Fruit fly (Drosophila melanogaster) whole organism, prepupa: ENCODE data around the gene E23.
A peak's percentile ranks its signal among the peaks of the same experiment; 100 is the strongest.

Source experiments
- CG10631 ChIP-seq: fragments of 200-800 bp; sonication (Bioruptor generic); optimal IDR thresholded peaks from 2 replicates; lab custom pipeline; 2016; ENCODE audit warnings: missing biosample characterization, missing genetic modification characterization
- CG1621 ChIP-seq: fragments of 200-800 bp; sonication (Bioruptor generic); optimal IDR thresholded peaks from 3 replicates; lab custom pipeline; 2018; ENCODE audit warnings: missing biosample characterization, mild to moderate bottlenecking, missing genetic modification characterization
- CG31627 ChIP-seq: fragments of 200-800 bp; sonication (Bioruptor generic); optimal IDR thresholded peaks from 3 replicates; lab custom pipeline; 2016; ENCODE audit warnings: missing biosample characterization, missing genetic modification characterization
- CG4318 ChIP-seq: fragments of 200-800 bp; sonication (Bioruptor generic); optimal IDR thresholded peaks from 3 replicates; lab custom pipeline; 2017; ENCODE audit warnings: missing biosample characterization, mild to moderate bottlenecking, missing genetic modification characterization
- CG6163 ChIP-seq: fragments of 200-800 bp; sonication (Bioruptor generic); IDR thresholded peaks from 3 replicates; pipeline ENCODE4 v1.3.6; 2022; ENCODE audit warnings: missing biosample characterization, missing genetic modification characterization
- CG6792 ChIP-seq: fragments of 200-800 bp; sonication (Bioruptor generic); optimal IDR thresholded peaks from 3 replicates; lab custom pipeline; 2016; ENCODE audit warnings: missing biosample characterization, missing genetic modification characterization
- CG6808 ChIP-seq: fragments of 200-800 bp; sonication (Bioruptor generic); optimal IDR thresholded peaks from 3 replicates; lab custom pipeline; 2017; ENCODE audit warnings: missing biosample characterization, missing genetic modification characterization, mild to moderate bottlenecking, moderate library complexity, missing genetic modification reagents
- CG6854 ChIP-seq: fragments of 200-800 bp; sonication (Bioruptor generic); optimal IDR thresholded peaks from 2 replicates; lab custom pipeline; 2017; ENCODE audit warnings: missing biosample characterization, mild to moderate bottlenecking, missing genetic modification characterization
- CG7368 ChIP-seq: fragments of 200-800 bp; sonication (Bioruptor generic); optimal IDR thresholded peaks from 3 replicates; lab custom pipeline; 2016; ENCODE audit warnings: missing biosample characterization, missing genetic modification characterization
- CG8119 ChIP-seq: fragments of 200-800 bp; sonication (Bioruptor generic); IDR thresholded peaks from 3 replicates; pipeline ENCODE4 v1.3.6; 2022; ENCODE audit warnings: missing biosample characterization, missing genetic modification characterization
- CG8319 ChIP-seq: fragments of 200-800 bp; sonication (Bioruptor generic); optimal IDR thresholded peaks from 3 replicates; lab custom pipeline; 2016; ENCODE audit warnings: missing biosample characterization, missing genetic modification characterization
- CG8632 ChIP-seq: fragments of 200-800 bp; sonication (Bioruptor generic); optimal IDR thresholded peaks from 3 replicates; lab custom pipeline; 2016; ENCODE audit warnings: missing biosample characterization, missing genetic modification characterization
- Eip75B ChIP-seq: fragments of 200-800 bp; sonication (Bioruptor generic); optimal IDR thresholded peaks from 3 replicates; lab custom pipeline; 2016; ENCODE audit warnings: missing biosample characterization, missing genetic modification characterization
- Eip78C ChIP-seq: fragments of 200-800 bp; sonication (Bioruptor generic); peaks from one replicate; lab custom pipeline; 2016; ENCODE audit warnings: missing biosample characterization, missing genetic modification characterization
- Eip93F ChIP-seq: fragments of 200-800 bp; sonication (Bioruptor generic); optimal IDR thresholded peaks from 2 replicates; lab custom pipeline; 2016; ENCODE audit warnings: missing biosample characterization, mild to moderate bottlenecking, missing genetic modification characterization
- Ets21C ChIP-seq: fragments of 200-800 bp; sonication (Bioruptor generic); optimal IDR thresholded peaks from 3 replicates; lab custom pipeline; 2016; ENCODE audit warnings: missing biosample characterization, missing genetic modification characterization
- Ets96B ChIP-seq: fragments of 200-800 bp; optimal IDR thresholded peaks from 2 replicates; lab custom pipeline; 2019; ENCODE audit warnings: missing biosample characterization, mild to moderate bottlenecking, missing genetic modification characterization, moderate library complexity
- Gug ChIP-seq: fragments of 200-800 bp; sonication (Bioruptor generic); IDR thresholded peaks from 2 replicates; pipeline ENCODE4 v1.3.6; 2022; ENCODE audit warnings: missing biosample characterization, missing genetic modification characterization
- Hr38 ChIP-seq: sonication (Bioruptor generic); optimal IDR thresholded peaks from 2 replicates; lab custom pipeline; 2016; ENCODE audit warnings: missing biosample characterization, missing genetic modification characterization
- Hr39 ChIP-seq: fragments of 200-800 bp; sonication (Bioruptor generic); optimal IDR thresholded peaks from 2 replicates; lab custom pipeline; 2016; ENCODE audit warnings: missing biosample characterization, missing genetic modification characterization
- Hr4 ChIP-seq: fragments of 200-800 bp; sonication (Bioruptor generic); optimal IDR thresholded peaks from 3 replicates; lab custom pipeline; 2016; ENCODE audit warnings: missing biosample characterization, missing genetic modification characterization
- Lpt ChIP-seq: fragments of 200-800 bp; sonication (Bioruptor generic); optimal IDR thresholded peaks from 3 replicates; lab custom pipeline; 2016; ENCODE audit warnings: missing biosample characterization, missing genetic modification characterization
- Met ChIP-seq: fragments of 200-800 bp; sonication (Bioruptor generic); optimal IDR thresholded peaks from 3 replicates; lab custom pipeline; 2016; ENCODE audit warnings: missing biosample characterization, missing genetic modification characterization
- OdsH ChIP-seq: fragments of 200-800 bp; sonication (Bioruptor generic); optimal IDR thresholded peaks from 3 replicates; lab custom pipeline; 2016; ENCODE audit warnings: missing biosample characterization, missing genetic modification characterization
- Smox ChIP-seq: fragments of 200-800 bp; sonication (Bioruptor generic); optimal IDR thresholded peaks from 3 replicates; lab custom pipeline; 2016; ENCODE audit warnings: missing biosample characterization, missing genetic modification characterization
- Sox14 ChIP-seq: fragments of 200-800 bp; sonication (Bioruptor generic); optimal IDR thresholded peaks from 3 replicates; lab custom pipeline; 2016; ENCODE audit warnings: missing biosample characterization, missing genetic modification characterization
- Sox15 ChIP-seq: fragments of 200-800 bp; sonication (Bioruptor generic); optimal IDR thresholded peaks from 3 replicates; lab custom pipeline; 2016; ENCODE audit warnings: missing biosample characterization, missing genetic modification characterization
- acj6 ChIP-seq: fragments of 200-800 bp; sonication (Bioruptor generic); optimal IDR thresholded peaks from 3 replicates; lab custom pipeline; 2016; ENCODE audit warnings: missing biosample characterization, missing genetic modification characterization
- cyc ChIP-seq: fragments of 200-800 bp; sonication (Bioruptor generic); optimal IDR thresholded peaks from 3 replicates; lab custom pipeline; 2016; ENCODE audit warnings: missing biosample characterization, missing genetic modification characterization
- dac ChIP-seq: fragments of 200-800 bp; sonication (Bioruptor generic); optimal IDR thresholded peaks from 2 replicates; lab custom pipeline; 2017; ENCODE audit warnings: missing biosample characterization, mild to moderate bottlenecking, missing genetic modification characterization
- dsx ChIP-seq: fragments of 200-800 bp; optimal IDR thresholded peaks from 3 replicates; lab custom pipeline; 2019; ENCODE audit warnings: missing biosample characterization, mild to moderate bottlenecking, missing genetic modification characterization, moderate library complexity; ENCODE audit not compliant: poor library complexity, severe bottlenecking
- esn ChIP-seq: fragments of 200-800 bp; sonication (Bioruptor generic); optimal IDR thresholded peaks from 2 replicates; lab custom pipeline; 2016; ENCODE audit warnings: missing biosample characterization, mild to moderate bottlenecking, missing genetic modification characterization, moderate library complexity
- fd85E ChIP-seq: fragments of 200-800 bp; sonication (Bioruptor generic); optimal IDR thresholded peaks from 3 replicates; lab custom pipeline; 2016; ENCODE audit warnings: missing biosample characterization, missing genetic modification characterization
- fkh ChIP-seq: fragments of 200-800 bp; sonication (Bioruptor generic); optimal IDR thresholded peaks from 3 replicates; lab custom pipeline; 2017; ENCODE audit warnings: missing biosample characterization, mild to moderate bottlenecking, missing genetic modification characterization, moderate library complexity
- net ChIP-seq: fragments of 200-800 bp; sonication (Bioruptor generic); optimal IDR thresholded peaks from 3 replicates; lab custom pipeline; 2016; ENCODE audit warnings: missing biosample characterization, missing genetic modification characterization
- pdm3 ChIP-seq: fragments of 200-800 bp; sonication (Bioruptor generic); optimal IDR thresholded peaks from 3 replicates; lab custom pipeline; 2016; ENCODE audit warnings: missing biosample characterization, missing genetic modification characterization
- salr ChIP-seq, 2 experiments: fragments of 200-800 bp; sonication (Bioruptor generic); optimal IDR thresholded peaks; 3 replicates each; lab custom pipeline; 2016 to 2018; ENCODE audit warnings: missing biosample characterization in 2 of 2, missing genetic modification characterization in 2 of 2, mild to moderate bottlenecking in 1 of 2
- ss ChIP-seq, 2 experiments: fragments of 200-800 bp; sonication (Bioruptor generic); optimal IDR thresholded peaks; 2 replicates in 1 of 2; 3 replicates in 1 of 2; lab custom pipeline; 2017 to 2018; ENCODE audit warnings: mild to moderate bottlenecking in 2 of 2, missing biosample characterization in 2 of 2, missing genetic modification characterization in 2 of 2, moderate library complexity in 1 of 2
- svp ChIP-seq: fragments of 200-800 bp; sonication (Bioruptor generic); peaks from one replicate; lab custom pipeline; 2016; ENCODE audit warnings: missing biosample characterization, missing genetic modification characterization
- vri ChIP-seq: fragments of 200-800 bp; sonication (Bioruptor generic); optimal IDR thresholded peaks from 3 replicates; lab custom pipeline; 2016; ENCODE audit warnings: missing biosample characterization, mild to moderate bottlenecking, missing genetic modification characterization

E23 gene

dm6 chr2L:3299803-3300202 is 54.8 kb downstream of the E23 start (continued):
- TF ChIP-seq Ets21C (GFP tag; lab: Kevin White, UChicago) (no peak), dsx (GFP tag; lab: Kevin White, UChicago) (no peak), net (GFP tag; lab: Kevin White, UChicago) (peak; percentile 22), CG6808 (GFP tag; lab: Kevin White, UChicago) (peak; percentile 46), Sox15 (GFP tag; lab: Kevin White, UChicago) (no peak), OdsH (peak; percentile 5), fkh (GFP tag; lab: Kevin White, UChicago) (peak; percentile 22), CG8119 (no peak), CG6792 (no peak), Sox14 (GFP tag; lab: Kevin White, UChicago) (peak; percentile 34), dac (no peak), CG7368 (GFP tag; lab: Kevin White, UChicago) (no peak), Met (GFP tag; lab: Kevin White, UChicago) (no peak), CG4318 (GFP tag; lab: Kevin White, UChicago) (no peak), Smox (GFP tag; lab: Kevin White, UChicago) (no peak), Eip75B (GFP tag; lab: Kevin White, UChicago) (no peak), acj6 (GFP tag; lab: Kevin White, UChicago) (peak; percentile 19), pdm3 (GFP tag; lab: Kevin White, UChicago) (peak; percentile 11), Ets96B (peak; percentile 15), Eip93F (GFP tag; lab: Kevin White, UChicago) (no peak), esn (GFP tag; lab: Kevin White, UChicago) (no peak), CG6854 (GFP tag; lab: Kevin White, UChicago) (no peak), svp (no peak), Lpt (GFP tag; lab: Kevin White, UChicago) (peak; percentile 30), ss (GFP tag; optimal IDR thresholded peaks at IDR 0.05; lab: Kevin White, UChicago) (peak; percentile 31 to 54)

- TF ChIP-seq dsx (GFP tag; lab: Kevin White, UChicago) (no peak), cyc (GFP tag; lab: Kevin White, UChicago) (no peak), CG6163 (GFP tag; lab: Robert Waterston, UW) (no peak), CG8319 (no peak), salr (GFP tag; optimal IDR thresholded peaks at IDR 0.05; lab: Kevin White, UChicago) (no peak), net (GFP tag; lab: Kevin White, UChicago) (no peak), Gug (GFP tag; lab: Robert Waterston, UW) (no peak), Eip93F (GFP tag; lab: Kevin White, UChicago) (no peak), CG10631 (no peak), CG31627 (GFP tag; lab: Kevin White, UChicago) (no peak), Hr38 (GFP tag; lab: Kevin White, UChicago) (no peak), Hr39 (no peak), Hr4 (GFP tag; lab: Kevin White, UChicago) (no peak)
Measured at dm6 chr2L:3299142-3299541, 55.5 kb downstream of the E23 start.

- no peak for TF ChIP-seq salr (GFP tag; optimal IDR thresholded peaks at IDR 0.05; lab: Kevin White, UChicago)
- peak; percentile 59 for TF ChIP-seq svp
- TF ChIP-seq vri (GFP tag; lab: Kevin White, UChicago) = peak; percentile 59
- TF ChIP-seq, all 60 proteins: peak for 2
Measured at dm6 chr2L:3298065-3298469, 56.6 kb downstream of the E23 start.

- TF ChIP-seq fd85E (GFP tag; lab: Kevin White, UChicago) = no peak
- no peak for TF ChIP-seq CG8119
- peak; percentile 49 for TF ChIP-seq Eip93F (GFP tag; lab: Kevin White, UChicago)
- peak; percentile 48 for TF ChIP-seq Eip78C (GFP tag; lab: Kevin White, UChicago)
- no peak for TF ChIP-seq CG6163 (GFP tag; lab: Robert Waterston, UW)
- no peak for TF ChIP-seq CG6854 (GFP tag; lab: Kevin White, UChicago)
- no peak for TF ChIP-seq Sox14 (GFP tag; lab: Kevin White, UChicago)
- peak; percentile 33 for TF ChIP-seq svp
- TF ChIP-seq CG1621 (tag; lab: Kevin White, UChicago) = no peak
- no peak for TF ChIP-seq CG4318 (GFP tag; lab: Kevin White, UChicago)
- no peak for TF ChIP-seq Eip75B (GFP tag; lab: Kevin White, UChicago)
- no peak for TF ChIP-seq OdsH
- TF ChIP-seq CG8632 (GFP tag; lab: Kevin White, UChicago) = no peak
Measured at dm6 chr2L:3294572-3294971, 60.1 kb downstream of the E23 start, which contains the start of gene CG9664. CG9664 (minus strand) TSS chr2L:3294706.
